Worm (Caenorhabditis elegans): ENCODE results near the gene rho-1.
"Not testable (repeated sequence)": the region's sequence is repeated elsewhere in the genome, so short reads cannot be mapped to it uniquely, and the experiment has no call there.

rho-1 gene

ce11 chrIV:16525018-16525417 lies 36.2 kb upstream of the rho-1 start:
- TF ChIP-seq elt-1 (tag; optimal IDR thresholded peaks at IDR 0.05; ENCODE audit: borderline replicate concordance, insufficient read depth) (no peak), tbx-8 (GFP tag; optimal IDR thresholded peaks at IDR 0.05) (no peak), zip-8 (tag; optimal IDR thresholded peaks at IDR 0.05) (no peak), nhr-12 (tag; optimal IDR thresholded peaks at IDR 0.05) (no peak), ceh-43 (GFP tag; optimal IDR thresholded peaks at IDR 0.05) (no peak), snpc-4 (tag; optimal IDR thresholded peaks at IDR 0.05) (no peak), mab-5 (tag; optimal IDR thresholded peaks at IDR 0.05) (no peak), lsy-2 (tag; optimal IDR thresholded peaks at IDR 0.05) (no peak), nhr-237 (tag; optimal IDR thresholded peaks at IDR 0.05) (no peak), lin-13 (tag; optimal IDR thresholded peaks at IDR 0.05) (no peak), unc-39 (tag; optimal IDR thresholded peaks at IDR 0.05) (no peak), mls-2 (tag; optimal IDR thresholded peaks at IDR 0.05) (no peak)

ce11 chrIV:16507132-16507531 lies 18.3 kb upstream of the rho-1 start, which contains the start of gene Y51H4A.935:
Gene Y51H4A.935 (minus strand): TSS chrIV:16507232.
- not testable (repeated sequence) for TF ChIP-seq M03D4.4 (tag; optimal IDR thresholded peaks at IDR 0.05); lin-32 (GFP tag; optimal IDR thresholded peaks at IDR 0.05); nhr-2 (tag; optimal IDR thresholded peaks at IDR 0.05)

- TF ChIP-seq zip-8 (tag; optimal IDR thresholded peaks at IDR 0.05): peak; percentile 90
- no peak for TF ChIP-seq snpc-4 (tag; optimal IDR thresholded peaks at IDR 0.05)
- TF ChIP-seq nhr-2 (tag; optimal IDR thresholded peaks at IDR 0.05): peak; percentile 54
Observed at ce11 chrIV:16505632-16506203, 16.9 kb upstream of the rho-1 start, which contains the start of gene zip-7. Gene zip-7 (minus strand): TSS chrIV:16505682.

- TF ChIP-seq zip-8 (tag; optimal IDR thresholded peaks at IDR 0.05) (peak; percentile 99), cnd-1 (tag; optimal IDR thresholded peaks at IDR 0.05) (peak; percentile 23), bed-3 (GFP tag; optimal IDR thresholded peaks at IDR 0.05) (no peak)
Observed at ce11 chrIV:16503590-16504217, 14.9 kb upstream of the rho-1 start.

ce11 chrIV:16503049-16503448 lies 14.2 kb upstream of the rho-1 start:
- TF ChIP-seq lin-13 (tag; optimal IDR thresholded peaks at IDR 0.05) (no peak), lsy-2 (tag; optimal IDR thresholded peaks at IDR 0.05) (peak; percentile 19)

- TF ChIP-seq sem-2 (GFP tag; optimal IDR thresholded peaks at IDR 0.05) (no peak), pha-4 (tag; optimal IDR thresholded peaks at IDR 0.05) (no peak), ceh-39 (tag; optimal IDR thresholded peaks at IDR 0.05) (no peak), unc-39 (tag; optimal IDR thresholded peaks at IDR 0.05) (no peak), elt-1 (tag; optimal IDR thresholded peaks at IDR 0.05; ENCODE audit: borderline replicate concordance, insufficient read depth) (no peak), mab-5 (tag; optimal IDR thresholded peaks at IDR 0.05) (no peak), ham-2 (GFP tag; optimal IDR thresholded peaks at IDR 0.05) (no peak), nhr-28 (tag; optimal IDR thresholded peaks at IDR 0.05) (no peak), tbx-8 (GFP tag; optimal IDR thresholded peaks at IDR 0.05) (no peak), mep-1 (tag; optimal IDR thresholded peaks at IDR 0.05) (no peak), drap-1 (GFP tag; optimal IDR thresholded peaks at IDR 0.05) (no peak), M03D4.4 (tag; optimal IDR thresholded peaks at IDR 0.05) (no peak), lsy-2 (tag; optimal IDR thresholded peaks at IDR 0.05) (no peak), bed-3 (GFP tag; optimal IDR thresholded peaks at IDR 0.05) (no peak), mls-2 (tag; optimal IDR thresholded peaks at IDR 0.05) (no peak), flh-1 (GFP tag; optimal IDR thresholded peaks at IDR 0.05) (no peak)
Observed at ce11 chrIV:16502387-16502786, 13.6 kb upstream of the rho-1 start.

- peak; percentile 16 for TF ChIP-seq pha-4 (tag; optimal IDR thresholded peaks at IDR 0.05)
- TF ChIP-seq unc-120 (tag; optimal IDR thresholded peaks at IDR 0.05; ENCODE audit: poor library complexity, severe bottlenecking): peak; percentile 15
- peak; percentile 82 for TF ChIP-seq ces-1 (GFP tag; optimal IDR thresholded peaks at IDR 0.05)
- peak; percentile 36 for TF ChIP-seq unc-62 (GFP tag; optimal IDR thresholded peaks at IDR 0.05)
- no peak for TF ChIP-seq drap-1 (GFP tag; optimal IDR thresholded peaks at IDR 0.05)
Observed at ce11 chrIV:16501855-16502254, 13.0 kb upstream of the rho-1 start.

Measured in whole organism, mixed stage, embryonic.